Worm (Caenorhabditis elegans) whole organism, L4 larva: ENCODE results near the gene slc-25A10.
A peak's percentile ranks its signal among the peaks of the same experiment; 100 is the strongest.

Experiments used
- T20F7.1 ChIP-seq: fragments of 200-800 bp; sonication (Bioruptor generic); optimal IDR thresholded peaks from 2 replicates; lab custom pipeline; 2018; ENCODE audit warnings: mild to moderate bottlenecking, missing genetic modification characterization, missing compliant biosample characterization
- T26A8.4 ChIP-seq: fragments of 200-800 bp; sonication (Bioruptor generic); IDR thresholded peaks from 2 replicates; pipeline ENCODE4 v1.3.6; 2022; ENCODE audit warnings: missing genetic modification characterization, missing compliant biosample characterization
- Y105C5A.15 ChIP-seq: fragments of 200-800 bp; sonication (Bioruptor generic); IDR thresholded peaks from 2 replicates; pipeline ENCODE4 v1.3.6; 2022; ENCODE audit warnings: missing genetic modification characterization, missing compliant biosample characterization
- Y48G9A.11 ChIP-seq: fragments of 200-800 bp; sonication (Bioruptor generic); IDR thresholded peaks from 2 replicates; pipeline ENCODE4 v1.3.6; 2022; ENCODE audit warnings: missing genetic modification reagents, missing genetic modification characterization, missing compliant biosample characterization
- Y5F2A.4 ChIP-seq: fragments of 200-800 bp; sonication (Bioruptor generic); optimal IDR thresholded peaks from 2 replicates; lab custom pipeline; 2018; ENCODE audit warnings: mild to moderate bottlenecking, missing genetic modification characterization, missing compliant biosample characterization
- ZK337.2 ChIP-seq: fragments of 200-800 bp; sonication (Bioruptor generic); IDR thresholded peaks from 2 replicates; pipeline ENCODE4 v1.3.6; 2022; ENCODE audit warnings: missing genetic modification reagents, missing genetic modification characterization, missing compliant biosample characterization
- ZK546.5 ChIP-seq, 2 experiments: sonication (generic microtip); optimal IDR thresholded peaks; 2 replicates each; lab custom pipeline; 2017; ENCODE audit warnings: missing biosample characterization in 2 of 2, missing genetic modification characterization in 2 of 2
- aly-2 ChIP-seq: sonication (generic microtip); optimal IDR thresholded peaks from 2 replicates; lab custom pipeline; 2018; ENCODE audit warnings: missing biosample characterization, missing genetic modification characterization
- ceh-20 ChIP-seq: fragments of 200-800 bp; sonication (Bioruptor generic); IDR thresholded peaks from 2 replicates; pipeline ENCODE4 v1.3.6; 2022; ENCODE audit warnings: missing genetic modification reagents, missing genetic modification characterization, missing compliant biosample characterization
- ceh-32 ChIP-seq: sonication (generic microtip); optimal IDR thresholded peaks from 2 replicates; lab custom pipeline; 2016; ENCODE audit warnings: mild to moderate bottlenecking, missing genetic modification characterization, missing compliant biosample characterization; ENCODE audit not compliant: poor library complexity
- daf-12 ChIP-seq: fragments of 150-350 bp; optimal IDR thresholded peaks from 2 replicates; lab custom pipeline; 2014; ENCODE audit warnings: missing biosample characterization, missing genetic modification reagents, missing genetic modification characterization
- dmd-6 ChIP-seq: fragments of 200-800 bp; sonication (Bioruptor generic); IDR thresholded peaks from 2 replicates; pipeline ENCODE4 v1.3.6; 2022; ENCODE audit warnings: missing genetic modification reagents, missing genetic modification characterization, missing compliant biosample characterization
- dmd-8 ChIP-seq: fragments of 200-800 bp; sonication (Bioruptor generic); IDR thresholded peaks from 2 replicates; pipeline ENCODE4 v1.3.6; 2022; ENCODE audit warnings: missing genetic modification characterization, missing compliant biosample characterization
- dpl-1 ChIP-seq: fragments of 150-350 bp; optimal IDR thresholded peaks from 2 replicates; lab custom pipeline; 2014; ENCODE audit warnings: missing biosample characterization, missing genetic modification reagents, missing genetic modification characterization
- duxl-1 ChIP-seq: sonication (generic microtip); optimal IDR thresholded peaks from 2 replicates; lab custom pipeline; 2016; ENCODE audit warnings: mild to moderate bottlenecking, missing genetic modification characterization, moderate library complexity, missing compliant biosample characterization; ENCODE audit not compliant: poor library complexity
- egl-43 ChIP-seq: fragments of 200-800 bp; sonication (Bioruptor generic); IDR thresholded peaks from 2 replicates; pipeline ENCODE4 v1.3.6; 2022; ENCODE audit warnings: missing genetic modification reagents, missing genetic modification characterization, missing compliant biosample characterization
- fkh-10 ChIP-seq: fragments of 150-350 bp; optimal IDR thresholded peaks from 2 replicates; lab custom pipeline; 2014; ENCODE audit warnings: missing biosample characterization, missing genetic modification reagents, missing genetic modification characterization
- hlh-11 ChIP-seq: fragments of 200-800 bp; sonication (Bioruptor generic); optimal IDR thresholded peaks from 2 replicates; lab custom pipeline; 2018; ENCODE audit warnings: mild to moderate bottlenecking, missing genetic modification characterization, missing compliant biosample characterization
- hlh-30 ChIP-seq: sonication (generic microtip); optimal IDR thresholded peaks from 2 replicates; lab custom pipeline; 2017; ENCODE audit warnings: antibody characterized with exemption, mild to moderate bottlenecking, missing genetic modification characterization, missing compliant biosample characterization; ENCODE audit not compliant: insufficient read depth
- hmg-1.1 ChIP-seq: fragments of 200-800 bp; sonication (Bioruptor generic); IDR thresholded peaks from 2 replicates; pipeline ENCODE4 v1.3.6; 2022; ENCODE audit warnings: missing genetic modification reagents, missing genetic modification characterization, missing compliant biosample characterization
- lim-7 ChIP-seq: fragments of 200-800 bp; sonication (Bioruptor generic); IDR thresholded peaks from 2 replicates; pipeline ENCODE4 v1.3.6; 2022; ENCODE audit warnings: missing genetic modification characterization, missing compliant biosample characterization
- lin-13 ChIP-seq: fragments of 150-350 bp; optimal IDR thresholded peaks from 2 replicates; lab custom pipeline; 2014; ENCODE audit warnings: missing biosample characterization, missing genetic modification reagents, missing genetic modification characterization
- mep-1 ChIP-seq: fragments of 150-350 bp; sonication (generic microtip); optimal IDR thresholded peaks from 3 replicates; lab custom pipeline; 2014; ENCODE audit warnings: missing biosample characterization, missing genetic modification characterization
- mxl-3 ChIP-seq: fragments of 200-800 bp; sonication (Bioruptor generic); optimal IDR thresholded peaks from 2 replicates; lab custom pipeline; 2018; ENCODE audit warnings: mild to moderate bottlenecking, missing genetic modification characterization, missing compliant biosample characterization
- nhr-102 ChIP-seq: sonication (generic microtip); optimal IDR thresholded peaks from 2 replicates; lab custom pipeline; 2016; ENCODE audit warnings: mild to moderate bottlenecking, missing genetic modification characterization, moderate library complexity, missing compliant biosample characterization
- nhr-11 ChIP-seq: fragments of 150-350 bp; optimal IDR thresholded peaks from 2 replicates; lab custom pipeline; 2014; ENCODE audit warnings: missing biosample characterization, missing genetic modification characterization
- nhr-111 ChIP-seq: fragments of 200-800 bp; sonication (Bioruptor generic); optimal IDR thresholded peaks from 2 replicates; lab custom pipeline; 2018; ENCODE audit warnings: mild to moderate bottlenecking, missing genetic modification characterization, missing compliant biosample characterization
- nhr-25 ChIP-seq: sonication (generic microtip); optimal IDR thresholded peaks from 2 replicates; lab custom pipeline; 2017; ENCODE audit warnings: missing genetic modification characterization, mild to moderate bottlenecking, missing compliant biosample characterization, antibody characterized with exemption, moderate library complexity, borderline replicate concordance; ENCODE audit not compliant: insufficient read depth
- nhr-28 ChIP-seq: fragments of 150-350 bp; optimal IDR thresholded peaks from 2 replicates; lab custom pipeline; 2014; ENCODE audit warnings: missing biosample characterization, missing genetic modification characterization
- nhr-41 ChIP-seq: fragments of 200-800 bp; sonication (Bioruptor generic); IDR thresholded peaks from 2 replicates; pipeline ENCODE4 v1.3.6; 2022; ENCODE audit warnings: missing genetic modification reagents, missing genetic modification characterization, missing compliant biosample characterization
- nhr-42 ChIP-seq: fragments of 200-800 bp; sonication (Bioruptor generic); IDR thresholded peaks from 2 replicates; pipeline ENCODE4 v1.3.6; 2022; ENCODE audit warnings: missing genetic modification characterization, missing compliant biosample characterization
- nhr-76 ChIP-seq: fragments of 150-350 bp; optimal IDR thresholded peaks from 2 replicates; lab custom pipeline; 2014; ENCODE audit warnings: missing biosample characterization, missing genetic modification characterization
- php-3 ChIP-seq: fragments of 200-800 bp; sonication (Bioruptor generic); IDR thresholded peaks from 2 replicates; pipeline ENCODE4 v1.3.6; 2022; ENCODE audit warnings: missing genetic modification reagents, missing genetic modification characterization, missing compliant biosample characterization
- rbr-2 ChIP-seq: sonication (generic microtip); optimal IDR thresholded peaks from 2 replicates; lab custom pipeline; 2016; ENCODE audit warnings: missing genotype, missing genetic modification characterization, missing compliant biosample characterization
- sdz-12 ChIP-seq: fragments of 200-800 bp; sonication (Bioruptor generic); optimal IDR thresholded peaks from 2 replicates; lab custom pipeline; 2018; ENCODE audit warnings: mild to moderate bottlenecking, missing genetic modification characterization, missing compliant biosample characterization
- snpc-4 ChIP-seq: fragments of 150-350 bp; optimal IDR thresholded peaks from 2 replicates; lab custom pipeline; 2014; ENCODE audit warnings: missing biosample characterization, missing genetic modification characterization
- spr-3 ChIP-seq: fragments of 200-800 bp; sonication (Bioruptor generic); optimal IDR thresholded peaks from 2 replicates; lab custom pipeline; 2018; ENCODE audit warnings: mild to moderate bottlenecking, missing genetic modification characterization, missing compliant biosample characterization
- unc-62 ChIP-seq, 3 experiments: fragments of 150-350 bp in 1 of 3; sonication (generic microtip); optimal IDR thresholded peaks in 2 of 3; peaks in 1 of 3; 1 replicate in 1 of 3; 2 replicates in 2 of 3; lab custom pipeline; 2014 to 2017; ENCODE audit warnings: missing biosample characterization in 3 of 3, missing genetic modification characterization in 3 of 3, missing genetic modification reagents in 3 of 3, missing genotype in 1 of 3
- zfp-2 ChIP-seq: sonication (generic microtip); optimal IDR thresholded peaks from 2 replicates; lab custom pipeline; 2016; ENCODE audit warnings: mild to moderate bottlenecking, missing genetic modification characterization, missing compliant biosample characterization
- zfp-3 ChIP-seq: fragments of 200-800 bp; sonication (Bioruptor generic); conservative IDR thresholded peaks from 2 replicates; pipeline ENCODE4 v1.3.6; 2022; ENCODE audit warnings: missing genetic modification reagents, missing genetic modification characterization, missing compliant biosample characterization
- zip-2 ChIP-seq: fragments of 150-350 bp; optimal IDR thresholded peaks from 2 replicates; lab custom pipeline; 2014; ENCODE audit warnings: missing biosample characterization, missing genetic modification characterization
- ztf-11 ChIP-seq: fragments of 150-350 bp; optimal IDR thresholded peaks from 2 replicates; lab custom pipeline; 2014; ENCODE audit warnings: missing biosample characterization, missing genetic modification characterization

Gene slc-25A10

ce11 chrX:6743853-6744346 lies 18.4 kb upstream of the slc-25A10 start (continued):
- TF ChIP-seq nhr-111 (GFP tag; lab: Kevin White, UChicago) (no peak), sdz-12 (GFP tag; lab: Kevin White, UChicago) (peak; percentile 40), egl-43 (GFP tag; lab: Robert Waterston, UW) (no peak), nhr-102 (tag; lab: Kevin White, UChicago) (peak; percentile 93), ZK337.2 (no peak), fkh-10 (GFP tag; lab: Kevin White, UChicago) (no peak), ZK546.5 (tag; optimal IDR thresholded peaks at IDR 0.05; lab: Kevin White, UChicago) (no peak), spr-3 (GFP tag; lab: Kevin White, UChicago) (no peak), unc-62 (GFP tag; optimal IDR thresholded peaks at IDR 0.05 in 1 of 2; lab: Kevin White, UChicago) (peak in 1 of 2 experiments; percentile 99), unc-62 (tag; optimal IDR thresholded peaks at IDR 0.05; lab: Kevin White, UChicago) (no peak), php-3 (GFP tag; lab: Robert Waterston, UW) (peak; percentile 54; the same call in 1 of the 2 replicates), ceh-32 (tag; lab: Kevin White, UChicago) (peak; percentile 9), hmg-1.1 (GFP tag; lab: Robert Waterston, UW) (peak; percentile 45), hlh-30 (tag; lab: Kevin White, UChicago) (peak; percentile 99), aly-2 (no peak), mxl-3 (GFP tag; lab: Kevin White, UChicago) (peak; percentile 98), dmd-8 (GFP tag; lab: Robert Waterston, UW) (no peak), nhr-28 (tag; lab: Kevin White, UChicago) (peak; percentile 94), daf-12 (tag; lab: Kevin White, UChicago) (no peak), lin-13 (GFP tag; lab: Kevin White, UChicago) (peak; percentile 82), duxl-1 (peak; percentile 82), dmd-6 (GFP tag; lab: Robert Waterston, UW) (peak; percentile 97), Y48G9A.11 (GFP tag; lab: Robert Waterston, UW) (no peak), ztf-11 (tag; lab: Kevin White, UChicago) (no peak), nhr-42 (GFP tag; lab: Robert Waterston, UW) (peak; percentile 78; the same call in 1 of the 2 replicates), nhr-25 (tag; lab: Kevin White, UChicago) (peak; percentile 94), nhr-11 (tag; lab: Kevin White, UChicago) (peak; percentile 84), zfp-3 (GFP tag; lab: Robert Waterston, UW) (peak; percentile 95), nhr-76 (tag; lab: Kevin White, UChicago) (peak; percentile 71), T26A8.4 (GFP tag; lab: Robert Waterston, UW) (peak; percentile 97), zfp-2 (tag; lab: Kevin White, UChicago) (peak; percentile 57), nhr-41 (GFP tag; lab: Robert Waterston, UW) (peak; percentile 70), dpl-1 (peak; percentile 56), hlh-11 (tag; lab: Kevin White, UChicago) (peak; percentile 100), Y5F2A.4 (GFP tag; lab: Kevin White, UChicago) (no peak), zip-2 (peak; percentile 80), T20F7.1 (GFP tag; lab: Kevin White, UChicago) (peak; percentile 83), mep-1 (tag; lab: Kevin White, UChicago) (peak; percentile 97), rbr-2 (peak; percentile 43), lim-7 (no peak), snpc-4 (no peak)

DNA sequence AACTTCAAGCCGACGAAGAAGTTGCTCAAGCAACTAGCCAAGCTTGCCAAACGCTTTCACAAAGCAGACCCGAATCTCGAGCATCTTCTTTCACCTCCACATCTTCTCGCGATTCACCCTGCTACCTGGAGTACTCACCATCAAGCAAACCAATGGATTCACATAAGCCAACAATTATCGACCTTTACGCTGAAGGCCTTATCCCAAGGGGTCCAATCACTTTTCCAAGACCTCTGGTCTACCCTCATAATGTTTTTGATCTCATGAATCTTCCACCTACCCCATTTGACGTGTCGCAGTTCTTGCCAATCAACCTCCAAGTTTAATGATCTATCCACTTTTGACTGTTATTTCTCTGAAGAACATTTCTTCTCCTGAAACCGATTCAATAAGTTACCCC lies 17.9 kb upstream of the slc-25A10 start:
- TF ChIP-seq ceh-20 (GFP tag; lab: Robert Waterston, UW) (0 out of 2 replicates have a peak, but pooled peaks have one; percentile 7), Y105C5A.15 (GFP tag; lab: Robert Waterston, UW) (no peak)
